Worm (Caenorhabditis elegans) whole organism, L3 larva: ENCODE measurements around the gene ZK1098.12.

Experiments used
- R02D3.7 ChIP-seq: fragments of 150-350 bp; optimal IDR thresholded peaks from 2 replicates; lab custom pipeline; 2014; ENCODE audit warnings: missing biosample characterization, missing genetic modification characterization
- ZK546.5 ChIP-seq: sonication (generic microtip); optimal IDR thresholded peaks from 2 replicates; lab custom pipeline; 2017; ENCODE audit warnings: missing biosample characterization, missing genetic modification characterization
- aly-2 ChIP-seq: fragments of 150-350 bp; optimal IDR thresholded peaks from 2 replicates; lab custom pipeline; 2014; ENCODE audit warnings: missing biosample characterization, missing genetic modification characterization
- ceh-16 ChIP-seq: sonication (generic microtip); optimal IDR thresholded peaks from 2 replicates; lab custom pipeline; 2017; ENCODE audit warnings: missing biosample characterization, missing genetic modification characterization
- ceh-28 ChIP-seq: fragments of 150-350 bp; optimal IDR thresholded peaks from 2 replicates; lab custom pipeline; 2014; ENCODE audit warnings: missing biosample characterization, missing genetic modification reagents, missing genetic modification characterization
- ceh-82 ChIP-seq: fragments of 150-350 bp; optimal IDR thresholded peaks from 2 replicates; lab custom pipeline; 2014; ENCODE audit warnings: missing biosample characterization, missing genetic modification characterization
- ceh-9 ChIP-seq: sonication (generic microtip); optimal IDR thresholded peaks from 2 replicates; lab custom pipeline; 2018; ENCODE audit warnings: missing biosample characterization, missing genetic modification characterization
- daf-12 ChIP-seq: fragments of 150-350 bp; optimal IDR thresholded peaks from 2 replicates; lab custom pipeline; 2014; ENCODE audit warnings: missing biosample characterization, missing genetic modification reagents, missing genetic modification characterization
- egl-27 ChIP-seq: sonication (generic microtip); optimal IDR thresholded peaks from 4 replicates; lab custom pipeline; 2017; ENCODE audit warnings: missing biosample characterization, missing genetic modification reagents, missing genetic modification characterization
- egl-5 ChIP-seq: fragments of 150-350 bp; optimal IDR thresholded peaks from 2 replicates; lab custom pipeline; 2017; ENCODE audit warnings: missing biosample characterization, missing genetic modification reagents, missing genetic modification characterization, inconsistent platforms
- eor-1 ChIP-seq, 2 experiments: fragments of 150-350 bp; optimal IDR thresholded peaks; 2 replicates each; lab custom pipeline; 2014 to 2018; ENCODE audit warnings: missing biosample characterization in 2 of 2, missing genetic modification characterization in 2 of 2
- fkh-10 ChIP-seq: sonication (generic microtip); optimal IDR thresholded peaks from 2 replicates; lab custom pipeline; 2017; ENCODE audit warnings: missing biosample characterization, missing genetic modification reagents, missing genetic modification characterization
- fkh-2 ChIP-seq: fragments of 150-350 bp; optimal IDR thresholded peaks from 2 replicates; lab custom pipeline; 2014; ENCODE audit warnings: missing biosample characterization, missing genetic modification reagents, missing genetic modification characterization
- fos-1 ChIP-seq: fragments of 150-350 bp; optimal IDR thresholded peaks from 2 replicates; lab custom pipeline; 2014; ENCODE audit warnings: missing biosample characterization, missing genetic modification characterization
- hmg-11 ChIP-seq: sonication (generic microtip); optimal IDR thresholded peaks from 2 replicates; lab custom pipeline; 2016; ENCODE audit warnings: missing genetic modification characterization, missing compliant biosample characterization
- jun-1 ChIP-seq: fragments of 150-350 bp; optimal IDR thresholded peaks from 2 replicates; lab custom pipeline; 2014; ENCODE audit warnings: missing biosample characterization, missing genetic modification reagents, missing genetic modification characterization
- lin-39 ChIP-seq: fragments of 150-350 bp; optimal IDR thresholded peaks from 2 replicates; lab custom pipeline; 2018; ENCODE audit warnings: missing biosample characterization, missing genetic modification reagents, missing genetic modification characterization
- mml-1 ChIP-seq: fragments of 150-350 bp; sonication (generic microtip); optimal IDR thresholded peaks from 3 replicates; lab custom pipeline; 2014; ENCODE audit warnings: missing biosample characterization, missing genetic modification characterization
- nfya-1 ChIP-seq: sonication (generic microtip); optimal IDR thresholded peaks from 2 replicates; lab custom pipeline; 2017; ENCODE audit warnings: missing genetic modification characterization, mild to moderate bottlenecking, missing compliant biosample characterization, antibody characterized with exemption, moderate library complexity; ENCODE audit not compliant: insufficient read depth
- nhr-23 ChIP-seq: fragments of 150-350 bp; optimal IDR thresholded peaks from 2 replicates; lab custom pipeline; 2014; ENCODE audit warnings: missing biosample characterization, missing genetic modification reagents, missing genetic modification characterization
- nhr-237 ChIP-seq: fragments of 150-350 bp; optimal IDR thresholded peaks from 2 replicates; lab custom pipeline; 2014; ENCODE audit warnings: missing biosample characterization, missing genetic modification characterization
- nhr-25 ChIP-seq: sonication (generic microtip); optimal IDR thresholded peaks from 2 replicates; lab custom pipeline; 2017; ENCODE audit warnings: missing biosample characterization, missing genetic modification characterization
- nhr-28 ChIP-seq: fragments of 150-350 bp; optimal IDR thresholded peaks from 2 replicates; lab custom pipeline; 2014; ENCODE audit warnings: missing biosample characterization, missing genetic modification characterization
- nhr-67 ChIP-seq: fragments of 150-350 bp; optimal IDR thresholded peaks from 2 replicates; lab custom pipeline; 2014; ENCODE audit warnings: missing biosample characterization, missing genetic modification characterization
- nhr-77 ChIP-seq: fragments of 150-350 bp; optimal IDR thresholded peaks from 2 replicates; lab custom pipeline; 2014; ENCODE audit warnings: missing biosample characterization, missing genetic modification characterization
- pha-4 ChIP-seq: fragments of 150-350 bp; optimal IDR thresholded peaks from 2 replicates; lab custom pipeline; 2014; ENCODE audit warnings: missing biosample characterization, missing genetic modification reagents, missing genetic modification characterization
- skn-1 ChIP-seq: fragments of 150-350 bp; optimal IDR thresholded peaks from 2 replicates; lab custom pipeline; 2014; ENCODE audit warnings: missing biosample characterization, missing genetic modification characterization
- tbx-2 ChIP-seq: sonication (generic microtip); optimal IDR thresholded peaks from 2 replicates; lab custom pipeline; 2016; ENCODE audit warnings: mild to moderate bottlenecking, missing genetic modification characterization, missing compliant biosample characterization
- unc-39 ChIP-seq: sonication (generic microtip); optimal IDR thresholded peaks from 4 replicates; lab custom pipeline; 2017; ENCODE audit warnings: missing biosample characterization, missing genetic modification characterization
- unc-62 ChIP-seq: fragments of 150-350 bp; sonication (generic microtip); optimal IDR thresholded peaks from 4 replicates; lab custom pipeline; 2014; ENCODE audit warnings: missing biosample characterization, missing genetic modification reagents, missing genetic modification characterization
- ztf-11 ChIP-seq: fragments of 150-350 bp; optimal IDR thresholded peaks from 2 replicates; lab custom pipeline; 2014; ENCODE audit warnings: missing biosample characterization, missing genetic modification characterization
- ztf-4 ChIP-seq: fragments of 150-350 bp; optimal IDR thresholded peaks from 2 replicates; lab custom pipeline; 2014; ENCODE audit warnings: missing biosample characterization, missing genetic modification characterization

ZK1098.12 gene

ce11 chrIII:9521410-9522090 lies 23.4 kb upstream of the ZK1098.12 start, which contains the start of the genes clu-1 and prp-40 (continued):
- no peak for TF ChIP-seq fkh-2 (tag; lab: Kevin White, UChicago)
- TF ChIP-seq nhr-67 (tag; lab: Kevin White, UChicago) = no peak
- TF ChIP-seq ZK546.5 (tag; lab: Kevin White, UChicago) = no peak
- peak; percentile 71 for TF ChIP-seq egl-27 (tag; lab: Kevin White, UChicago)
- peak; percentile 56 for TF ChIP-seq skn-1
- TF ChIP-seq nhr-23 (tag; lab: Kevin White, UChicago) = peak; percentile 93
- no peak for TF ChIP-seq ztf-11 (tag; lab: Kevin White, UChicago)
- TF ChIP-seq mml-1 (tag; lab: Kevin White, UChicago) = no peak
- peak; percentile 76 for TF ChIP-seq ceh-28
- no peak for TF ChIP-seq eor-1 (tag; optimal IDR thresholded peaks at IDR 0.05; lab: Kevin White, UChicago)
- peak; percentile 50 for TF ChIP-seq ztf-4 (tag; lab: Kevin White, UChicago)
- peak; percentile 91 for TF ChIP-seq nfya-1 (tag; lab: Kevin White, UChicago)
- TF ChIP-seq ceh-16 = no peak
- TF ChIP-seq pha-4 = peak; percentile 93
- TF ChIP-seq unc-62 (GFP tag; lab: Kevin White, UChicago) = no peak
- peak; percentile 83 for TF ChIP-seq hmg-11 (tag; lab: Kevin White, UChicago)
- no peak for TF ChIP-seq nhr-28
- peak; percentile 92 for TF ChIP-seq nhr-25 (tag; lab: Kevin White, UChicago)
- TF ChIP-seq ceh-82 (tag; lab: Kevin White, UChicago) = peak; percentile 57
- TF ChIP-seq fos-1 (tag; lab: Kevin White, UChicago) = no peak
- TF ChIP-seq, all 47 proteins: peak for 25

- TF ChIP-seq ceh-9 (tag; lab: Kevin White, UChicago) (no peak), hmg-11 (tag; lab: Kevin White, UChicago) (peak; percentile 22), eor-1 (tag; optimal IDR thresholded peaks at IDR 0.05; lab: Kevin White, UChicago) (no peak), nhr-77 (tag; lab: Kevin White, UChicago) (no peak), R02D3.7 (tag; lab: Kevin White, UChicago) (no peak), ztf-4 (tag; lab: Kevin White, UChicago) (no peak), fos-1 (tag; lab: Kevin White, UChicago) (no peak), fkh-10 (GFP tag; lab: Kevin White, UChicago) (no peak), pha-4 (peak; percentile 3), nfya-1 (tag; lab: Kevin White, UChicago) (peak; percentile 48), lin-39 (tag; lab: Kevin White, UChicago) (no peak)
Measured at ce11 chrIII:9523581-9523980, 21.3 kb upstream of the ZK1098.12 start, which contains the start of gene mrps-23. Gene mrps-23 (minus strand): TSS chrIII:9523672.

DNA sequence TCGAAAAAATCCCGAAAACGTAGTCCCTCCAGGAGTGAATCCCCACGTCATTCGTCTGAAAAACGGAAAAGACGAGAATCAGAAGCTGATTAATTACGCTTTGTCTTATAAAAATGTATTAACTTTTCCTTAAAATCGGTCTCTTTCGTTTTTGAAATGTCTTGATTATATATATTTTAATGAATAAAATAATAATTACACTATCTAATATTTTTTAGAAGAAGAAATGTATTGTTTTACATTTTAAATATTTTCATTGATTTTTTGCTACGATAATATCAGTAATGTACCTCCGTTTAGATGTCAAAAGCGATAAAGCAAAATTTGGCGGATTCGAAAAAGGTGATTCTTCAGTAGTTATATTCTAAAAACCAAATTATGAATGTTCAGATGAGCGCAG lies 19.7 kb upstream of the ZK1098.12 start, which contains the start of gene trpp-3:
Gene trpp-3, plus strand, starts transcription at position 301 of the 400 bp plus-strand sequence.
- TF ChIP-seq ztf-11 (tag; lab: Kevin White, UChicago) = no peak
- TF ChIP-seq lin-39 (tag; lab: Kevin White, UChicago) = no peak
- TF ChIP-seq nhr-237 (tag; lab: Kevin White, UChicago) = no peak
- no peak for TF ChIP-seq nhr-23 (tag; lab: Kevin White, UChicago)
- no peak for TF ChIP-seq unc-39 (tag; lab: Kevin White, UChicago)
- TF ChIP-seq egl-27 (tag; lab: Kevin White, UChicago) = no peak
- TF ChIP-seq skn-1 = no peak
- no peak for TF ChIP-seq aly-2
- no peak for TF ChIP-seq tbx-2 (tag; lab: Kevin White, UChicago)
- TF ChIP-seq daf-12 = no peak
- no peak for TF ChIP-seq fkh-2 (tag; lab: Kevin White, UChicago)
- TF ChIP-seq egl-5 (tag; lab: Kevin White, UChicago) = no peak
- TF ChIP-seq ztf-4 (tag; lab: Kevin White, UChicago) = no peak

- TF ChIP-seq egl-27 (tag; lab: Kevin White, UChicago) (no peak), nhr-67 (tag; lab: Kevin White, UChicago) (no peak)
Measured at ce11 chrIII:9526851-9527250, 18.1 kb upstream of the ZK1098.12 start, which contains the start of gene ZK1098.6. Gene ZK1098.6 (plus strand): TSS chrIII:9527151.

DNA sequence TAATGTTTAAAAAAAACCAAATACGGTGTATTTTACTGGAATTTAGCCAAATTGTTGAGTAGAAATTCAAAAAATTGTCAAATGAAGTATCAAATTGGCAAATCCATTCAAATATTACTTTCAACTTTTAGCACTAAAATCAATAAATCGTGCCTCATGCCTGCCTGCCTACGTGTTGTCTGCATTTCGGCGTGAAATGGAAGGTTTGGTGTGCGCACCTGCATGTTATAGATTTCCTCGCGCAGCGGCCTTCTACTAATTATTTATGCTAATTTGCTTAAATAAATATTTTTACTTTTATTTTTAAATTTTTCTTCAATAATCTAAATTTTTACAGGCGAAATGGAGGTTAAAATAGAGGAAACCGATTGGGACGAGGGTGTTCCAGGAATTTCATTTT lies 16.1 kb upstream of the ZK1098.12 start, which contains the start of gene ZK1098.2:
Gene ZK1098.2, plus strand, starts transcription at position 336 of the 400 bp plus-strand sequence.
- peak; percentile 34 for TF ChIP-seq nfya-1 (tag; lab: Kevin White, UChicago)
- peak; percentile 69 for TF ChIP-seq pha-4
- TF ChIP-seq jun-1 = no peak
- TF ChIP-seq eor-1 (tag; optimal IDR thresholded peaks at IDR 0.05; lab: Kevin White, UChicago) = no peak
- TF ChIP-seq, all 47 proteins: peak for 2
